Worm (Caenorhabditis elegans) whole organism, L4 larva: Measurements from ENCODE around the gene H03E18.1.

Experiments used
- T20F7.1 ChIP-seq: fragments of 200-800 bp; sonication (Bioruptor generic); optimal IDR thresholded peaks from 2 replicates; lab custom pipeline; 2018; ENCODE audit warnings: mild to moderate bottlenecking, missing genetic modification characterization, missing compliant biosample characterization
- Y105C5A.15 ChIP-seq: fragments of 200-800 bp; sonication (Bioruptor generic); IDR thresholded peaks from 2 replicates; pipeline ENCODE4 v1.3.6; 2022; ENCODE audit warnings: missing genetic modification characterization, missing compliant biosample characterization
- Y48G9A.11 ChIP-seq: fragments of 200-800 bp; sonication (Bioruptor generic); IDR thresholded peaks from 2 replicates; pipeline ENCODE4 v1.3.6; 2022; ENCODE audit warnings: missing genetic modification reagents, missing genetic modification characterization, missing compliant biosample characterization
- Y5F2A.4 ChIP-seq: fragments of 200-800 bp; sonication (Bioruptor generic); optimal IDR thresholded peaks from 2 replicates; lab custom pipeline; 2018; ENCODE audit warnings: mild to moderate bottlenecking, missing genetic modification characterization, missing compliant biosample characterization
- aha-1 ChIP-seq: fragments of 150-350 bp; peaks from one replicate; lab custom pipeline; 2014; ENCODE audit warnings: missing biosample characterization, missing genetic modification characterization
- ama-1 ChIP-seq: fragments of 150-350 bp; optimal IDR thresholded peaks from 2 replicates; lab custom pipeline; 2014; ENCODE audit warnings: inconsistent platforms, mixed read lengths
- ceh-28 ChIP-seq: fragments of 150-350 bp; optimal IDR thresholded peaks from 2 replicates; lab custom pipeline; 2014; ENCODE audit warnings: missing biosample characterization, missing genetic modification reagents, missing genetic modification characterization
- daf-12 ChIP-seq: fragments of 150-350 bp; optimal IDR thresholded peaks from 2 replicates; lab custom pipeline; 2014; ENCODE audit warnings: missing biosample characterization, missing genetic modification reagents, missing genetic modification characterization
- daf-16 ChIP-seq, 3 experiments: sonication (generic microtip); optimal IDR thresholded peaks; 2 replicates each; lab custom pipeline; 2016 to 2017; ENCODE audit warnings: missing genetic modification characterization in 3 of 3, missing genetic modification reagents in 3 of 3, mild to moderate bottlenecking in 2 of 3, missing compliant biosample characterization in 2 of 3, missing biosample characterization in 1 of 3, moderate library complexity in 1 of 3
- dmd-6 ChIP-seq: fragments of 200-800 bp; sonication (Bioruptor generic); IDR thresholded peaks from 2 replicates; pipeline ENCODE4 v1.3.6; 2022; ENCODE audit warnings: missing genetic modification reagents, missing genetic modification characterization, missing compliant biosample characterization
- dmd-8 ChIP-seq: fragments of 200-800 bp; sonication (Bioruptor generic); IDR thresholded peaks from 2 replicates; pipeline ENCODE4 v1.3.6; 2022; ENCODE audit warnings: missing genetic modification characterization, missing compliant biosample characterization
- dmd-9 ChIP-seq: fragments of 200-800 bp; sonication (Bioruptor generic); IDR thresholded peaks from 2 replicates; pipeline ENCODE4 v1.3.6; 2022; ENCODE audit warnings: missing genetic modification reagents, missing genetic modification characterization, missing compliant biosample characterization
- duxl-1 ChIP-seq: sonication (generic microtip); optimal IDR thresholded peaks from 2 replicates; lab custom pipeline; 2016; ENCODE audit warnings: mild to moderate bottlenecking, missing genetic modification characterization, moderate library complexity, missing compliant biosample characterization; ENCODE audit not compliant: poor library complexity
- dve-1 ChIP-seq: sonication (generic microtip); optimal IDR thresholded peaks from 2 replicates; lab custom pipeline; 2017; ENCODE audit warnings: antibody characterized with exemption, mild to moderate bottlenecking, missing genetic modification characterization, missing compliant biosample characterization; ENCODE audit not compliant: insufficient read depth
- hlh-11 ChIP-seq: fragments of 200-800 bp; sonication (Bioruptor generic); optimal IDR thresholded peaks from 2 replicates; lab custom pipeline; 2018; ENCODE audit warnings: mild to moderate bottlenecking, missing genetic modification characterization, missing compliant biosample characterization
- jun-1 ChIP-seq: fragments of 150-350 bp; optimal IDR thresholded peaks from 2 replicates; lab custom pipeline; 2014; ENCODE audit warnings: missing biosample characterization, missing genetic modification reagents, missing genetic modification characterization
- lin-1 ChIP-seq: fragments of 200-800 bp; sonication (Bioruptor generic); IDR thresholded peaks from 2 replicates; pipeline ENCODE4 v1.3.6; 2022; ENCODE audit warnings: missing genetic modification reagents, missing genetic modification characterization, missing compliant biosample characterization
- lin-15B ChIP-seq: fragments of 150-350 bp; sonication (generic microtip); optimal IDR thresholded peaks from 3 replicates; lab custom pipeline; 2014; ENCODE audit warnings: missing biosample characterization, missing genetic modification characterization
- mxl-2 ChIP-seq: fragments of 200-800 bp; sonication (Bioruptor generic); conservative IDR thresholded peaks from 2 replicates; pipeline ENCODE4 v1.3.6; 2022; ENCODE audit warnings: missing genetic modification reagents, missing genetic modification characterization, missing compliant biosample characterization
- nhr-111 ChIP-seq: fragments of 200-800 bp; sonication (Bioruptor generic); optimal IDR thresholded peaks from 2 replicates; lab custom pipeline; 2018; ENCODE audit warnings: mild to moderate bottlenecking, missing genetic modification characterization, missing compliant biosample characterization
- nhr-25 ChIP-seq: sonication (generic microtip); optimal IDR thresholded peaks from 2 replicates; lab custom pipeline; 2017; ENCODE audit warnings: missing genetic modification characterization, mild to moderate bottlenecking, missing compliant biosample characterization, antibody characterized with exemption, moderate library complexity, borderline replicate concordance; ENCODE audit not compliant: insufficient read depth
- nhr-28 ChIP-seq: fragments of 150-350 bp; optimal IDR thresholded peaks from 2 replicates; lab custom pipeline; 2014; ENCODE audit warnings: missing biosample characterization, missing genetic modification characterization
- nhr-77 ChIP-seq: fragments of 150-350 bp; optimal IDR thresholded peaks from 2 replicates; lab custom pipeline; 2014; ENCODE audit warnings: missing biosample characterization, missing genetic modification characterization
- pha-4 ChIP-seq, 2 experiments: fragments of 150-350 bp in 1 of 2; fragments of 200-800 bp in 1 of 2; sonication (Bioruptor generic) in 1 of 2; IDR thresholded peaks in 1 of 2; optimal IDR thresholded peaks in 1 of 2; 2 replicates each; pipeline versions ENCODE4 v1.3.6 to Lab custom; 2014 to 2022; ENCODE audit warnings: missing genetic modification characterization in 2 of 2, missing genetic modification reagents in 2 of 2, missing biosample characterization in 1 of 2, missing compliant biosample characterization in 1 of 2
- pqm-1 ChIP-seq: sonication (generic microtip); optimal IDR thresholded peaks from 2 replicates; lab custom pipeline; 2017; ENCODE audit warnings: missing biosample characterization, missing genetic modification characterization
- set-16 ChIP-seq: fragments of 200-800 bp; sonication (Bioruptor generic); IDR thresholded peaks from 2 replicates; pipeline ENCODE4 v1.3.6; 2022; ENCODE audit warnings: missing genetic modification reagents, missing genetic modification characterization, missing compliant biosample characterization
- snpc-1.2 ChIP-seq: fragments of 200-800 bp; sonication (Bioruptor generic); IDR thresholded peaks from 2 replicates; pipeline ENCODE4 v1.3.6; 2022; ENCODE audit warnings: missing genetic modification reagents, missing genetic modification characterization, missing compliant biosample characterization
- snpc-4 ChIP-seq: fragments of 150-350 bp; optimal IDR thresholded peaks from 2 replicates; lab custom pipeline; 2014; ENCODE audit warnings: missing biosample characterization, missing genetic modification characterization
- unc-62 ChIP-seq, 3 experiments: fragments of 150-350 bp in 1 of 3; sonication (generic microtip); optimal IDR thresholded peaks in 2 of 3; peaks in 1 of 3; 1 replicate in 1 of 3; 2 replicates in 2 of 3; lab custom pipeline; 2014 to 2017; ENCODE audit warnings: missing biosample characterization in 3 of 3, missing genetic modification characterization in 3 of 3, missing genetic modification reagents in 3 of 3, missing genotype in 1 of 3
- zag-1 ChIP-seq: fragments of 150-350 bp; optimal IDR thresholded peaks from 2 replicates; lab custom pipeline; 2014; ENCODE audit warnings: missing biosample characterization, missing genetic modification characterization
- zfp-2 ChIP-seq: sonication (generic microtip); optimal IDR thresholded peaks from 2 replicates; lab custom pipeline; 2016; ENCODE audit warnings: mild to moderate bottlenecking, missing genetic modification characterization, missing compliant biosample characterization

The H03E18.1 gene

DNA sequence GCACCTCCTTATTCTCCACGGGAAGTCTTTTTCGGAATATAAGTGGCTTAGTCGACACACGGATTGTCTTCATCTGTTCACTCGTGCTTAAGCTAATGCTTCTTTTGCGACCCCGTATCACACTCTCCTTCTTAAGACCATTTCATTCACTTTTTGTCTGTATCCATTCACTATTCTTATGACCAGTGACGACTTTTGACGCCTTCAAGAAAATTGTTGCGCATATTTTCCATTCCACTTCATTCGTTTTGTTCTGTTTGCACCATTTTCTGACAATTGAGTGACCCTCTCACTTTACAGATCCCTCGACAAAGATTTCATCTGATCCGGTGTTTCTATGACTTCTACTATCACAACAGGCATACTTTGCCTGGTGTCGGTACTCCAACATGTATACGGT, at the start of gene H03E18.1:
Gene H03E18.1 (plus strand): TSS at position 301 of the 400 bp plus-strand sequence.
- no peak for TF ChIP-seq duxl-1
- no peak for TF ChIP-seq dmd-8 (GFP tag; lab: Robert Waterston, UW)
- TF ChIP-seq Y5F2A.4 (GFP tag; lab: Kevin White, UChicago), result no peak
- no peak for TF ChIP-seq zag-1 (tag; lab: Kevin White, UChicago)
- no peak for TF ChIP-seq T20F7.1 (GFP tag; lab: Kevin White, UChicago)
- TF ChIP-seq unc-62 (GFP tag; optimal IDR thresholded peaks at IDR 0.05 in 1 of 2; lab: Kevin White, UChicago), result no peak
- TF ChIP-seq unc-62 (tag; optimal IDR thresholded peaks at IDR 0.05; lab: Kevin White, UChicago), result no peak
- no peak for TF ChIP-seq daf-12 (tag; lab: Kevin White, UChicago)
- TF ChIP-seq snpc-4 (tag; lab: Kevin White, UChicago), result no peak
- TF ChIP-seq set-16 (GFP tag; lab: Robert Waterston, UW), result no peak
- TF ChIP-seq ceh-28 (tag; lab: Kevin White, UChicago), result no peak
- TF ChIP-seq dmd-9 (GFP tag; lab: Robert Waterston, UW), result no peak
- TF ChIP-seq nhr-111, result no peak
- no peak for TF ChIP-seq ama-1 (lab: Kevin White, UChicago)
- TF ChIP-seq zfp-2 (tag; lab: Kevin White, UChicago), result no peak
- no peak for TF ChIP-seq lin-1 (GFP tag; lab: Robert Waterston, UW)
- TF ChIP-seq Y48G9A.11 (GFP tag; lab: Robert Waterston, UW), result no peak
- TF ChIP-seq pha-4 (GFP tag; IDR thresholded peaks at IDR 0.05; lab: Robert Waterston, UW), result no peak
- TF ChIP-seq pha-4 (tag; optimal IDR thresholded peaks at IDR 0.05; lab: Kevin White, UChicago), result no peak
- TF ChIP-seq jun-1 (tag; lab: Kevin White, UChicago), result no peak
- TF ChIP-seq nhr-25 (tag; lab: Kevin White, UChicago), result no peak

DNA sequence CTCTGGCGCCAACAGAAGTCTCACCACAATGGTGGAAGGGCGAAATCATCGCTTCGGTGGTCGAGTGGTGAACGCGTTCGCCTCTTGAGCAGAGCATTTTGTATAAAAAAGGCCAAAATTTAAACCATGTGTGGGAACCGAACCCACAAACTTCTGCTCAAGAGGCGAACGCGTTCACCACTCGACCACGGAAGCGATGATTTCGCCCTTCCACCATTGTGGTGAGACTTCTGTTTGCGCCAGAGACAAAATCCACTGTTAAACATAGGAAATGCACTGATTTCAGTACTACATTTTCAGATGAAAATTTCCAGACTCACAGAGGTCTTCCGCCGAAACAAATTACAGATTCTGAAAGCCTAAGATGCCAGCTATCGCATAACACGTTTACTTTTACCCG, 48.8 kb upstream of the H03E18.1 start:
- TF ChIP-seq snpc-1.2 (GFP tag; lab: Robert Waterston, UW), result peak; percentile 49; the same call in 1 of the 2 replicates
- TF ChIP-seq, all 104 proteins: peak for 1; not testable (repeated sequence) for 103

- TF ChIP-seq aha-1 (peak; percentile 90), nhr-28 (tag; lab: Kevin White, UChicago) (no peak)
These were observed 47.9 kb upstream of the H03E18.1 start for ce11 chrX:8459789-8460188.

- TF ChIP-seq ceh-28 (tag; lab: Kevin White, UChicago), result no peak
- TF ChIP-seq unc-62 (GFP tag; optimal IDR thresholded peaks at IDR 0.05 in 1 of 2; lab: Kevin White, UChicago), result peak in 1 of 2 experiments; percentile 97
- no peak for TF ChIP-seq unc-62 (tag; optimal IDR thresholded peaks at IDR 0.05; lab: Kevin White, UChicago)
- TF ChIP-seq Y105C5A.15 (GFP tag; lab: Robert Waterston, UW), result no peak
- no peak for TF ChIP-seq dmd-6 (GFP tag; lab: Robert Waterston, UW)
- TF ChIP-seq mxl-2 (GFP tag; lab: Robert Waterston, UW), result no peak
These were observed 46.7 kb upstream of the H03E18.1 start for ce11 chrX:8460958-8461357.

DNA sequence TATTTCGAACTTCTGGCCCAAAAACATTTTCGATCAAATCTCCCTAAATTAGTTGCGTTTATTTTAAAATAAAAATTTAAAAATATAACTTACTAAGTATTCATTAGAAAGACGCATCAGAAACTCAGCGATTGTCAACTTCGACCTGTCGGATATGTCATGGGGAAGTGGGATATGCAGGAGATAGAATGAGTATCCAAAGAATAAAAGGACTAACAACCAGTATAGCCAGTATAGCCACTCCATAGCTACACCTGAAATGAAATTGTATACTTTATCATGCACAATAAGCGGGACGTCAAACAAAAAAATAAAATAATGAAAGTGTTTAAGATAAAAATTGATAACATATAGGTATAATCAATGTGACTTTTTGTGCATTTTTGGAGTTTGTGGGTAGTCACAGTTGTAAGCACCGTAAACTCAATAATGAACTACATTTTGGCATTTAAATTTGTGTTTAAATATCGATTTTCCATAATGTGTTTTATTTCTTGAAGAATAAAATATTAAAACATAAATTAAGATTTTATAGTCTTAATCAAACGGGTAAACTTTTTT, 44.5 kb upstream of the H03E18.1 start, which contains the start of gene F16F9.4:
Gene F16F9.4 (minus strand): TSS at position 276 of the 561 bp plus-strand sequence.
- peak; percentile 37 for TF ChIP-seq dmd-6 (GFP tag; lab: Robert Waterston, UW)
- peak; percentile 92 for TF ChIP-seq nhr-28 (tag; lab: Kevin White, UChicago)
- TF ChIP-seq set-16 (GFP tag; lab: Robert Waterston, UW), result no peak
- peak; percentile 55 for TF ChIP-seq pqm-1 (tag; lab: Kevin White, UChicago)
- TF ChIP-seq daf-16 (GFP tag; optimal IDR thresholded peaks at IDR 0.05; lab: Kevin White, UChicago), result no peak
- TF ChIP-seq daf-16 (tag; optimal IDR thresholded peaks at IDR 0.05; lab: Kevin White, UChicago), result peak; percentile 33
- TF ChIP-seq nhr-77, result peak; percentile 51
- peak; percentile 94 for TF ChIP-seq aha-1
- TF ChIP-seq T20F7.1 (GFP tag; lab: Kevin White, UChicago), result no peak
- TF ChIP-seq hlh-11 (tag; lab: Kevin White, UChicago), result peak; percentile 6
- TF ChIP-seq lin-15B (tag; lab: Kevin White, UChicago), result no peak
- TF ChIP-seq dve-1 (tag; lab: Kevin White, UChicago), result peak; percentile 64
